Fruit fly (Drosophila melanogaster) whole organism, embryonic: ENCODE data around the gene CG2931.

Experiments used
- ATbp ChIP-seq: fragments of 200-800 bp; sonication (Bioruptor generic); optimal IDR thresholded peaks from 2 replicates; lab custom pipeline; 2017; ENCODE audit warnings: missing biosample characterization, mild to moderate bottlenecking, missing genetic modification characterization, missing genetic modification reagents
- C15 ChIP-seq: fragments of 200-800 bp; sonication (Bioruptor generic); IDR thresholded peaks from 3 replicates; pipeline ENCODE4 v1.3.6; 2022; ENCODE audit warnings: missing biosample characterization, missing genetic modification characterization
- CG10565 ChIP-seq: fragments of 200-800 bp; sonication (Bioruptor generic); optimal IDR thresholded peaks from 3 replicates; lab custom pipeline; 2016; ENCODE audit warnings: missing biosample characterization, mild to moderate bottlenecking, missing genetic modification characterization
- CG11560 ChIP-seq: fragments of 200-800 bp; sonication (Bioruptor generic); IDR thresholded peaks from 3 replicates; pipeline ENCODE4 v1.3.6; 2022; ENCODE audit warnings: missing biosample characterization, missing genetic modification characterization
- CG1233 ChIP-seq: fragments of 200-800 bp; sonication (Bioruptor generic); optimal IDR thresholded peaks from 4 replicates; lab custom pipeline; 2018; ENCODE audit warnings: missing biosample characterization, mild to moderate bottlenecking, missing genetic modification characterization
- CG15696 ChIP-seq: fragments of 200-800 bp; sonication (Bioruptor generic); optimal IDR thresholded peaks from 2 replicates; lab custom pipeline; 2019; ENCODE audit warnings: missing biosample characterization, mild to moderate bottlenecking, missing genetic modification characterization, moderate library complexity
- CG16813 ChIP-seq: fragments of 200-800 bp; sonication (Bioruptor generic); IDR thresholded peaks from 3 replicates; pipeline ENCODE4 v1.3.6; 2022; ENCODE audit warnings: missing biosample characterization, missing genetic modification characterization; ENCODE audit not compliant: partially characterized antibody
- CG31224 ChIP-seq: fragments of 200-800 bp; sonication (Bioruptor generic); IDR thresholded peaks from 2 replicates; pipeline ENCODE4 v1.3.6; 2022; ENCODE audit warnings: missing biosample characterization, missing genetic modification characterization
- CG34224 ChIP-seq: fragments of 200-800 bp; sonication (Bioruptor generic); IDR thresholded peaks from 3 replicates; pipeline ENCODE4 v1.3.6; 2022; ENCODE audit warnings: missing biosample characterization, missing genetic modification characterization; ENCODE audit not compliant: partially characterized antibody
- CG34422 ChIP-seq: fragments of 200-800 bp; sonication (Bioruptor generic); IDR thresholded peaks from 3 replicates; pipeline ENCODE4 v1.3.6; 2022; ENCODE audit warnings: missing biosample characterization, missing genetic modification characterization
- CG3726 ChIP-seq: fragments of 200-800 bp; sonication (Bioruptor generic); IDR thresholded peaks from 3 replicates; pipeline ENCODE4, ENCODE4 v1.3.6; 2022; ENCODE audit warnings: missing biosample characterization, missing genetic modification characterization
- CG4404 ChIP-seq: fragments of 200-800 bp; sonication (Bioruptor generic); IDR thresholded peaks from 2 replicates; pipeline ENCODE4 v1.3.6; 2022; ENCODE audit warnings: missing biosample characterization, missing genetic modification characterization
- CG6791 ChIP-seq: fragments of 200-800 bp; sonication (Bioruptor generic); IDR thresholded peaks from 3 replicates; pipeline ENCODE4 v1.3.6; 2022; ENCODE audit warnings: missing biosample characterization, missing genetic modification characterization; ENCODE audit not compliant: partially characterized antibody
- CG7357 ChIP-seq: fragments of 200-800 bp; sonication (Bioruptor generic); IDR thresholded peaks from 3 replicates; pipeline ENCODE4 v1.3.6; 2022; ENCODE audit warnings: missing biosample characterization, missing genetic modification characterization
- Deaf1 ChIP-seq: fragments of 200-800 bp; optimal IDR thresholded peaks from 3 replicates; lab custom pipeline; 2019; ENCODE audit warnings: missing biosample characterization, mild to moderate bottlenecking, missing genetic modification characterization, moderate library complexity
- Dll ChIP-seq: fragments of 200-800 bp; sonication (Bioruptor generic); IDR thresholded peaks from 4 replicates; pipeline ENCODE4 v1.3.6; 2022; ENCODE audit warnings: missing biosample characterization, missing genetic modification characterization; ENCODE audit not compliant: partially characterized antibody
- Doc3 ChIP-seq: fragments of 200-800 bp; sonication (Bioruptor generic); IDR thresholded peaks from 3 replicates; pipeline ENCODE4 v1.3.6; 2022; ENCODE audit warnings: missing biosample characterization, missing genetic modification characterization; ENCODE audit not compliant: partially characterized antibody
- Dp ChIP-seq: fragments of 200-800 bp; sonication (Bioruptor generic); optimal IDR thresholded peaks from 2 replicates; lab custom pipeline; 2018; ENCODE audit warnings: missing biosample characterization, mild to moderate bottlenecking, missing genetic modification characterization, moderate library complexity
- Drgx ChIP-seq: fragments of 200-800 bp; sonication (Bioruptor generic); IDR thresholded peaks from 2 replicates; pipeline ENCODE4 v1.3.6; 2022; ENCODE audit warnings: missing biosample characterization, missing genetic modification characterization
- HLHmδ ChIP-seq: fragments of 200-800 bp; sonication (Bioruptor generic); optimal IDR thresholded peaks from 2 replicates; lab custom pipeline; 2018; ENCODE audit warnings: missing biosample characterization, mild to moderate bottlenecking, missing genetic modification characterization, moderate library complexity
- Hey ChIP-seq: fragments of 200-800 bp; sonication (Bioruptor generic); optimal IDR thresholded peaks from 3 replicates; lab custom pipeline; 2018; ENCODE audit warnings: missing biosample characterization, mild to moderate bottlenecking, missing genetic modification characterization
- Hr3 ChIP-seq: fragments of 200-800 bp; sonication (Bioruptor generic); optimal IDR thresholded peaks from 3 replicates; lab custom pipeline; 2016; ENCODE audit warnings: missing biosample characterization, missing genetic modification characterization
- MBD-R2 ChIP-seq: fragments of 200-800 bp; sonication (Bioruptor generic); IDR thresholded peaks from 2 replicates; pipeline ENCODE4 v1.3.6; 2022; ENCODE audit warnings: missing biosample characterization, missing genetic modification characterization
- Neu2 ChIP-seq: fragments of 200-800 bp; sonication (Bioruptor generic); optimal IDR thresholded peaks from 3 replicates; lab custom pipeline; 2016; ENCODE audit warnings: missing biosample characterization, missing genetic modification characterization, borderline replicate concordance
- Poxn ChIP-seq: fragments of 200-800 bp; sonication (Bioruptor generic); IDR thresholded peaks from 2 replicates; pipeline ENCODE4 v1.3.6; 2022; ENCODE audit warnings: missing biosample characterization, missing genetic modification characterization
- ase ChIP-seq: fragments of 200-800 bp; sonication (Bioruptor generic); IDR thresholded peaks from 3 replicates; pipeline ENCODE4 v1.3.6; 2022; ENCODE audit warnings: missing biosample characterization, missing genetic modification characterization
- bbx ChIP-seq: fragments of 200-800 bp; sonication (Bioruptor generic); IDR thresholded peaks from 2 replicates; pipeline ENCODE4 v1.3.6; 2022; ENCODE audit warnings: missing biosample characterization, missing genetic modification characterization; ENCODE audit not compliant: partially characterized antibody
- bowl ChIP-seq: fragments of 200-800 bp; sonication (Bioruptor generic); IDR thresholded peaks from 2 replicates; pipeline ENCODE4 v1.3.6; 2022; ENCODE audit warnings: missing biosample characterization, missing genetic modification characterization
- bsh ChIP-seq, 2 experiments: fragments of 200-800 bp; sonication (Bioruptor generic); optimal IDR thresholded peaks; 2 replicates each; lab custom pipeline; 2017 to 2018; ENCODE audit warnings: mild to moderate bottlenecking in 2 of 2, missing biosample characterization in 2 of 2, missing genetic modification characterization in 2 of 2, moderate library complexity in 1 of 2
- cg ChIP-seq: fragments of 200-800 bp; sonication (Bioruptor generic); optimal IDR thresholded peaks from 3 replicates; lab custom pipeline; 2019; ENCODE audit warnings: missing biosample characterization, mild to moderate bottlenecking, missing genetic modification characterization, moderate library complexity
- emc ChIP-seq: fragments of 200-800 bp; sonication (Bioruptor generic); optimal IDR thresholded peaks from 2 replicates; lab custom pipeline; 2016; ENCODE audit warnings: missing biosample characterization, missing genetic modification characterization
- grn ChIP-seq: fragments of 200-800 bp; sonication (Bioruptor generic); optimal IDR thresholded peaks from 3 replicates; lab custom pipeline; 2017; ENCODE audit warnings: missing biosample characterization, missing genetic modification characterization
- ham ChIP-seq: fragments of 200-800 bp; sonication (Bioruptor generic); IDR thresholded peaks from 2 replicates; pipeline ENCODE4 v1.3.6; 2022; ENCODE audit warnings: missing biosample characterization, missing genetic modification characterization
- hb ChIP-seq: fragments of 200-800 bp; sonication (Bioruptor generic); IDR thresholded peaks from 3 replicates; pipeline ENCODE4 v1.3.6; 2022; ENCODE audit warnings: missing biosample characterization, missing genetic modification characterization; ENCODE audit not compliant: partially characterized antibody
- lbe ChIP-seq: fragments of 200-800 bp; sonication (Bioruptor generic); optimal IDR thresholded peaks from 2 replicates; lab custom pipeline; 2016; ENCODE audit warnings: missing biosample characterization, mild to moderate bottlenecking, missing genetic modification characterization
- lov ChIP-seq, 2 experiments: fragments of 200-800 bp in 1 of 2; fragments of >200 bp in 1 of 2; sonication (Bioruptor generic) in 1 of 2; IDR thresholded peaks in 1 of 2; optimal IDR thresholded peaks in 1 of 2; 2 replicates in 1 of 2; 3 replicates in 1 of 2; pipeline versions ENCODE4 v1.3.6 to Lab custom; 2017 to 2022; ENCODE audit warnings: missing biosample characterization in 1 of 2, missing genetic modification characterization in 1 of 2
- luna ChIP-seq: fragments of 200-800 bp; sonication (Bioruptor generic); optimal IDR thresholded peaks from 2 replicates; lab custom pipeline; 2016; ENCODE audit warnings: missing biosample characterization, missing genetic modification characterization
- nerfin-1 ChIP-seq: fragments of 200-800 bp; sonication (Bioruptor generic); optimal IDR thresholded peaks from 3 replicates; lab custom pipeline; 2019; ENCODE audit warnings: missing biosample characterization, mild to moderate bottlenecking, missing genetic modification characterization, moderate library complexity
- prd ChIP-seq, 3 experiments: fragments of >200 bp in 2 of 3; fragments of 200-800 bp in 1 of 3; sonication (Bioruptor generic) in 1 of 3; optimal IDR thresholded peaks in 2 of 3; IDR thresholded peaks in 1 of 3; 2 replicates in 2 of 3; 3 replicates in 1 of 3; pipeline versions ENCODE4 v1.3.6 to Lab custom; 2017 to 2022; ENCODE audit warnings: missing biosample characterization in 1 of 3, missing genetic modification characterization in 1 of 3
- pzg ChIP-seq: fragments of 200-800 bp; sonication (Bioruptor generic); optimal IDR thresholded peaks from 3 replicates; lab custom pipeline; 2018; ENCODE audit warnings: missing biosample characterization, mild to moderate bottlenecking, missing genetic modification characterization, moderate library complexity
- ranshi ChIP-seq: fragments of 200-800 bp; sonication (Bioruptor generic); IDR thresholded peaks from 2 replicates; pipeline ENCODE4 v1.3.6; 2022; ENCODE audit warnings: missing biosample characterization, missing genetic modification characterization
- rib ChIP-seq: fragments of 200-800 bp; sonication (Bioruptor generic); IDR thresholded peaks from 2 replicates; pipeline ENCODE4 v1.3.6; 2022; ENCODE audit warnings: missing biosample characterization, missing genetic modification characterization
- salm ChIP-seq: fragments of 200-800 bp; sonication (Bioruptor generic); optimal IDR thresholded peaks from 2 replicates; lab custom pipeline; 2018; ENCODE audit warnings: missing biosample characterization, mild to moderate bottlenecking, missing genetic modification characterization
- schlank ChIP-seq: fragments of 200-800 bp; sonication (Bioruptor generic); optimal IDR thresholded peaks from 2 replicates; lab custom pipeline; 2018; ENCODE audit warnings: missing biosample characterization, mild to moderate bottlenecking, missing genetic modification characterization
- sd ChIP-seq: fragments of 200-800 bp; sonication (Bioruptor generic); optimal IDR thresholded peaks from 3 replicates; lab custom pipeline; 2018; ENCODE audit warnings: missing biosample characterization, mild to moderate bottlenecking, missing genetic modification characterization, moderate library complexity
- stwl ChIP-seq: fragments of 200-800 bp; sonication (Bioruptor generic); optimal IDR thresholded peaks from 3 replicates; lab custom pipeline; 2018; ENCODE audit warnings: missing biosample characterization, mild to moderate bottlenecking, missing genetic modification characterization, moderate library complexity
- trem ChIP-seq: fragments of 200-800 bp; optimal IDR thresholded peaks from 3 replicates; lab custom pipeline; 2019; ENCODE audit warnings: missing biosample characterization, mild to moderate bottlenecking, missing genetic modification characterization, moderate library complexity
- usp ChIP-seq: fragments of >200 bp; optimal IDR thresholded peaks from 2 replicates; lab custom pipeline; 2017; ENCODE audit warnings: missing biosample characterization, missing genetic modification characterization
- vnd ChIP-seq: fragments of 200-800 bp; sonication (Bioruptor generic); IDR thresholded peaks from 3 replicates; pipeline ENCODE4 v1.3.6; 2022; ENCODE audit warnings: missing biosample characterization, missing genetic modification characterization; ENCODE audit not compliant: partially characterized antibody

The CG2931 gene

DNA sequence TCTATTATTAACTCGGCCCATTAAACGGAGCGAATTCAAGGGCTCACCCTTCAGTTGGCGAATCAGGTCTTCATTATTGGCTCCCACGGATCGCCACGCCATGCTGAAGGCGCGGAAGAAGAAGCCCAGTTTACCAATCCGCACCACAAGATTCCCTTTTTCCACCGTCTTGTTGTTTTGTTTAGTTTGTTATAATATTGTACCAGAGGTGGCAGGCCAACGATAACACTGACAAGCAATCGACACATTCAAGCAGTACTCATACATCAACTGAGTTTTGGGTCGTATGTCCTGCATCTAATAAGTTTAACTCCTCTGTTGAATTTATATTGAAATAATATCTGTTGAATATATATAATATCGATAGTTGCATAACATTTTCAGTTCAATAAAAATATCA, 14.3 kb downstream of the CG2931 start, which contains the start of gene Pcmt (continued):
- TF ChIP-seq CG15696 (tag; lab: Kevin White, UChicago) (no peak), HLHmδ (no peak), Dll (GFP tag; lab: Robert Waterston, UW) (0 out of 4 replicates have a peak, but pooled peaks have one; percentile 51), prd (optimal IDR thresholded peaks at IDR 0.05; lab: Kevin White, UChicago) (no peak), prd (GFP tag; IDR thresholded peaks at IDR 0.05; lab: Robert Waterston, UW) (no peak), Hr3 (GFP tag; lab: Kevin White, UChicago) (no peak), CG31224 (GFP tag; lab: Robert Waterston, UW) (no peak), MBD-R2 (GFP tag; lab: Robert Waterston, UW) (peak; percentile 82), pzg (GFP tag; lab: Kevin White, UChicago) (peak; percentile 31), ranshi (GFP tag; lab: Robert Waterston, UW) (no peak), lov (optimal IDR thresholded peaks at IDR 0.05; lab: Kevin White, UChicago) (no peak), lov (GFP tag; IDR thresholded peaks at IDR 0.05; lab: Robert Waterston, UW) (no peak), nerfin-1 (tag; lab: Kevin White, UChicago) (no peak), lbe (GFP tag; lab: Kevin White, UChicago) (no peak), CG11560 (tag; lab: Robert Waterston, UW) (no peak), trem (tag; lab: Kevin White, UChicago) (peak; percentile 30), CG10565 (no peak), stwl (peak; percentile 63), Deaf1 (tag; lab: Kevin White, UChicago) (no peak), luna (GFP tag; lab: Kevin White, UChicago) (no peak), CG3726 (GFP tag; lab: Robert Waterston, UW) (no peak), Poxn (GFP tag; lab: Robert Waterston, UW) (no peak), grn (GFP tag; lab: Kevin White, UChicago) (no peak), vnd (0 out of 3 replicates have a peak, but pooled peaks have one; percentile 29), CG6791 (GFP tag; lab: Robert Waterston, UW) (0 out of 3 replicates have a peak, but pooled peaks have one; percentile 41), Hey (tag; lab: Kevin White, UChicago) (no peak), bbx (GFP tag; lab: Robert Waterston, UW) (no peak), schlank (tag; lab: Kevin White, UChicago) (no peak), hb (no peak), bowl (GFP tag; lab: Robert Waterston, UW) (no peak), rib (GFP tag; lab: Robert Waterston, UW) (no peak), ATbp (no peak), Drgx (no peak), Doc3 (GFP tag; lab: Robert Waterston, UW) (0 out of 3 replicates have a peak, but pooled peaks have one; percentile 50), emc (no peak), salm (no peak), CG16813 (GFP tag; lab: Robert Waterston, UW) (peak; percentile 48; the same call in 1 of the 3 replicates), CG7357 (GFP tag; lab: Robert Waterston, UW) (no peak), ham (no peak), CG34224 (GFP tag; lab: Robert Waterston, UW) (peak; percentile 24; the same call in 2 of the 3 replicates), usp (GFP tag; lab: Kevin White, UChicago) (no peak), CG34422 (no peak), ase (no peak), C15 (no peak), cg (peak; percentile 55), CG4404 (GFP tag; lab: Robert Waterston, UW) (no peak), CG1233 (GFP tag; lab: Kevin White, UChicago) (no peak), sd (tag; lab: Kevin White, UChicago) (no peak), Dp (GFP tag; lab: Kevin White, UChicago) (peak; percentile 20), bsh (GFP tag; optimal IDR thresholded peaks at IDR 0.05; lab: Kevin White, UChicago) (no peak), Neu2 (GFP tag; lab: Kevin White, UChicago) (no peak)
